Worm (Caenorhabditis elegans): ENCODE results near the gene F52G3.1.

- TF ChIP-seq let-607 (tag; optimal IDR thresholded peaks at IDR 0.05) (no peak), ceh-79 (tag; optimal IDR thresholded peaks at IDR 0.05) (no peak), snpc-4 (GFP tag; optimal IDR thresholded peaks at IDR 0.05) (no peak), snpc-4 (tag; optimal IDR thresholded peaks at IDR 0.05) (peak in 2 of 4 experiments; percentile 2 to 57)
Measured at ce11 chrX:16995886-16996283, 32.2 kb downstream of the F52G3.1 start.

Data from whole organism, young adult.